Fruit fly (Drosophila melanogaster): Measurements from ENCODE around the gene CG16713.

CG16713 gene

DNA sequence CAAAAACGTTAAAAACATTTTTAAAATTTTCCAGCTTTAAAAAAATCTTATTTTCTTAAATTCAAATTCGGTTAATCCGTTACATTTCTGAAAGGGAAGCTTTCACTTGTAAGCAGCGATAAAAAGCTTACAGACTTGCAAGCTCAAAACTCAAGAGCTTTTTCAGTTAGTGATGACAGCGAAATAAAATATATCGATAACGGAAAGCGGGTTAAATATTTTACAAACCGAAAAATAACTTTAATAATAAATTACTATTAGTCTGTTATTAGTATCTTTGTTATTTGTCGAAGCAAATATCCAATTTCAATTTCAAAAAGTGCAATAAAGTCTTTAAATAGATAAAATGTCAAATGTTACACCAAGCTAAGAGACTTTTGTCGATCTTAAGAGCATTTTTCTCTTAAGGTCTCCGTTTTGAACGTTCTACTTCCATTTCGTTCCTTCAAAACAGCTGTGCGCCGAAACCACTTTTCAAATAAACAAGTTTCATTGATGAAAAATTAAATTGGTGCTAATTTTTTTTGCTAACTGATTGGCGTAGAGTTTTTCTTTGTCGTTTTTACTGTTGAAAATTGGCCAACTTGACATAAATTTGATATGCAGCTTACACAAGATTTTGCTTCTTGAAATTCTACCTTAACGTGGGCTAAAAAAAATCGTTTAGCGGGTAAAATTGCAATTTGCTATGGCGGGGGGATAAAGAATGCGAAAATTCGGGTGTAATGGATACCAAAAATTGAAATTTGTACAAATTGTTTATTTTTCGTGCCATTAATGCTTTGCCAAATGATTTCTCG lies 46.8 kb downstream of the CG16713 start (continued):
- no peak for TF ChIP-seq chm (GFP tag; IDR thresholded peaks at IDR 0.05)
- peak; percentile 67 for TF ChIP-seq BEAF-32 (GFP tag; optimal IDR thresholded peaks at IDR 0.05)
- no peak for TF ChIP-seq CG11696 (GFP tag; IDR thresholded peaks at IDR 0.05)
- no peak for TF ChIP-seq CG12769 (tag; optimal IDR thresholded peaks at IDR 0.05)
- TF ChIP-seq Mes4 (GFP tag; optimal IDR thresholded peaks at IDR 0.05): no peak
- TF ChIP-seq Mrtf (GFP tag; IDR thresholded peaks at IDR 0.05): no peak
- no peak for TF ChIP-seq Elba2 (GFP tag; optimal IDR thresholded peaks at IDR 0.05)
- TF ChIP-seq usp (GFP tag; optimal IDR thresholded peaks at IDR 0.05): no peak
- TF ChIP-seq CG9932 (GFP tag; IDR thresholded peaks at IDR 0.05): no peak
- TF ChIP-seq fd3F (GFP tag; optimal IDR thresholded peaks at IDR 0.05): no peak
- TF ChIP-seq phol (tag; optimal IDR thresholded peaks at IDR 0.05): no peak
- TF ChIP-seq fd64A (GFP tag; optimal IDR thresholded peaks at IDR 0.05): no peak
- TF ChIP-seq ATbp (GFP tag; optimal IDR thresholded peaks at IDR 0.05): no peak
- peak; percentile 18 for TF ChIP-seq grau (tag; optimal IDR thresholded peaks at IDR 0.05)
- no peak for TF ChIP-seq CG17568 (GFP tag; optimal IDR thresholded peaks at IDR 0.05)
- no peak for TF ChIP-seq tap (tag; optimal IDR thresholded peaks at IDR 0.05)
- TF ChIP-seq odd (GFP tag; optimal IDR thresholded peaks at IDR 0.05): no peak
- no peak for TF ChIP-seq cg (GFP tag; optimal IDR thresholded peaks at IDR 0.05)
- TF ChIP-seq BtbVII (GFP tag; optimal IDR thresholded peaks at IDR 0.05): no peak
- TF ChIP-seq bab2 (GFP tag; optimal IDR thresholded peaks at IDR 0.05): no peak
- TF ChIP-seq HHEX (GFP tag; optimal IDR thresholded peaks at IDR 0.05): no peak
- peak; percentile 57 for TF ChIP-seq sens (GFP tag)
- no peak for TF ChIP-seq btn (GFP tag; optimal IDR thresholded peaks at IDR 0.05)
- no peak for TF ChIP-seq Jarid2 (GFP tag; optimal IDR thresholded peaks at IDR 0.05)
- no peak for TF ChIP-seq CG16863 (GFP tag; optimal IDR thresholded peaks at IDR 0.05)
- TF ChIP-seq Myb (GFP tag; optimal IDR thresholded peaks at IDR 0.05): peak; percentile 73
- no peak for TF ChIP-seq caup (GFP tag; optimal IDR thresholded peaks at IDR 0.05; ENCODE audit: severe bottlenecking)
- TF ChIP-seq trem (tag; optimal IDR thresholded peaks at IDR 0.05): no peak
- TF ChIP-seq CG8290 (GFP tag; optimal IDR thresholded peaks at IDR 0.05): no peak
- no peak for TF ChIP-seq CG8290 (tag; optimal IDR thresholded peaks at IDR 0.05)
- TF ChIP-seq CkIIα-i1 (GFP tag; IDR thresholded peaks at IDR 0.05): no peak
- TF ChIP-seq toy (GFP tag; IDR thresholded peaks at IDR 0.05): no peak
- no peak for TF ChIP-seq dm (GFP tag; optimal IDR thresholded peaks at IDR 0.05)
- no peak for TF ChIP-seq wdn (GFP tag; IDR thresholded peaks at IDR 0.05)
- TF ChIP-seq Usf (GFP tag; optimal IDR thresholded peaks at IDR 0.05): no peak
- TF ChIP-seq D (optimal IDR thresholded peaks at IDR 0.05): no peak
- no peak for TF ChIP-seq D (GFP tag; optimal IDR thresholded peaks at IDR 0.05)
- TF ChIP-seq ci (GFP tag; IDR thresholded peaks at IDR 0.05): no peak
- no peak for TF ChIP-seq CG7963 (GFP tag; IDR thresholded peaks at IDR 0.05; ENCODE audit: partially characterized antibody)
- no peak for TF ChIP-seq Xrp1 (GFP tag; IDR thresholded peaks at IDR 0.05)
- no peak for TF ChIP-seq CG1024 (GFP tag; IDR thresholded peaks at IDR 0.05)
- TF ChIP-seq seq (GFP tag; IDR thresholded peaks at IDR 0.05): no peak
- TF ChIP-seq Hr78 (GFP tag; optimal IDR thresholded peaks at IDR 0.05): no peak
- TF ChIP-seq Mad (GFP tag; optimal IDR thresholded peaks at IDR 0.05): no peak
- TF ChIP-seq Sox102F (GFP tag; optimal IDR thresholded peaks at IDR 0.05): no peak
- no peak for TF ChIP-seq CG12071 (GFP tag; optimal IDR thresholded peaks at IDR 0.05)
- TF ChIP-seq CG1832 (GFP tag; optimal IDR thresholded peaks at IDR 0.05): no peak
- TF ChIP-seq br (optimal IDR thresholded peaks at IDR 0.05): no peak
- no peak for TF ChIP-seq CG16815 (GFP tag; optimal IDR thresholded peaks at IDR 0.05)
- TF ChIP-seq CG7271 (tag; optimal IDR thresholded peaks at IDR 0.05): no peak
- TF ChIP-seq Dll (GFP tag; IDR thresholded peaks at IDR 0.05; ENCODE audit: partially characterized antibody): peak; percentile 87
